Worm (Caenorhabditis elegans) whole organism, L3 larva: ENCODE data around the gene cam-1.

ENCODE experiments used
- ZK546.5 ChIP-seq: sonication (generic microtip); optimal IDR thresholded peaks from 2 replicates; lab custom pipeline; 2017; ENCODE audit warnings: missing biosample characterization, missing genetic modification characterization
- aly-2 ChIP-seq: fragments of 150-350 bp; optimal IDR thresholded peaks from 2 replicates; lab custom pipeline; 2014; ENCODE audit warnings: missing biosample characterization, missing genetic modification characterization
- ama-1 ChIP-seq: fragments of 150-350 bp; optimal IDR thresholded peaks from 2 replicates; lab custom pipeline; 2018
- ceh-16 ChIP-seq: sonication (generic microtip); optimal IDR thresholded peaks from 2 replicates; lab custom pipeline; 2017; ENCODE audit warnings: missing biosample characterization, missing genetic modification characterization
- ceh-28 ChIP-seq: fragments of 150-350 bp; optimal IDR thresholded peaks from 2 replicates; lab custom pipeline; 2014; ENCODE audit warnings: missing biosample characterization, missing genetic modification reagents, missing genetic modification characterization
- ceh-9 ChIP-seq: sonication (generic microtip); optimal IDR thresholded peaks from 2 replicates; lab custom pipeline; 2018; ENCODE audit warnings: missing biosample characterization, missing genetic modification characterization
- daf-12 ChIP-seq: fragments of 150-350 bp; optimal IDR thresholded peaks from 2 replicates; lab custom pipeline; 2014; ENCODE audit warnings: missing biosample characterization, missing genetic modification reagents, missing genetic modification characterization
- egl-27 ChIP-seq: sonication (generic microtip); optimal IDR thresholded peaks from 4 replicates; lab custom pipeline; 2017; ENCODE audit warnings: missing biosample characterization, missing genetic modification reagents, missing genetic modification characterization
- egl-5 ChIP-seq: fragments of 150-350 bp; optimal IDR thresholded peaks from 2 replicates; lab custom pipeline; 2017; ENCODE audit warnings: missing biosample characterization, missing genetic modification reagents, missing genetic modification characterization, inconsistent platforms
- elt-2 ChIP-seq: sonication (generic microtip); optimal IDR thresholded peaks from 2 replicates; lab custom pipeline; 2016; ENCODE audit warnings: missing genetic modification reagents, mild to moderate bottlenecking, missing genetic modification characterization, missing compliant biosample characterization
- elt-3 ChIP-seq, 3 experiments: fragments of 150-350 bp in 1 of 3; sonication (generic microtip) in 2 of 3; optimal IDR thresholded peaks; 2 replicates in 2 of 3; 4 replicates in 1 of 3; lab custom pipeline; 2014 to 2017; ENCODE audit warnings: missing biosample characterization in 3 of 3, missing genetic modification characterization in 3 of 3
- eor-1 ChIP-seq, 2 experiments: fragments of 150-350 bp; optimal IDR thresholded peaks; 2 replicates each; lab custom pipeline; 2014 to 2018; ENCODE audit warnings: missing biosample characterization in 2 of 2, missing genetic modification characterization in 2 of 2
- fkh-2 ChIP-seq: fragments of 150-350 bp; optimal IDR thresholded peaks from 2 replicates; lab custom pipeline; 2014; ENCODE audit warnings: missing biosample characterization, missing genetic modification reagents, missing genetic modification characterization
- fos-1 ChIP-seq: fragments of 150-350 bp; optimal IDR thresholded peaks from 2 replicates; lab custom pipeline; 2014; ENCODE audit warnings: missing biosample characterization, missing genetic modification characterization
- hmg-11 ChIP-seq: sonication (generic microtip); optimal IDR thresholded peaks from 2 replicates; lab custom pipeline; 2016; ENCODE audit warnings: missing genetic modification characterization, missing compliant biosample characterization
- jun-1 ChIP-seq: fragments of 150-350 bp; optimal IDR thresholded peaks from 2 replicates; lab custom pipeline; 2014; ENCODE audit warnings: missing biosample characterization, missing genetic modification reagents, missing genetic modification characterization
- lin-39 ChIP-seq: fragments of 150-350 bp; optimal IDR thresholded peaks from 2 replicates; lab custom pipeline; 2018; ENCODE audit warnings: missing biosample characterization, missing genetic modification reagents, missing genetic modification characterization
- lsy-12 ChIP-seq: sonication (generic microtip); optimal IDR thresholded peaks from 2 replicates; lab custom pipeline; 2016; ENCODE audit warnings: mild to moderate bottlenecking, missing genetic modification characterization, missing compliant biosample characterization
- mdl-1 ChIP-seq: fragments of 150-350 bp; optimal IDR thresholded peaks from 2 replicates; lab custom pipeline; 2014; ENCODE audit warnings: missing biosample characterization, missing genetic modification characterization
- mml-1 ChIP-seq: fragments of 150-350 bp; sonication (generic microtip); optimal IDR thresholded peaks from 3 replicates; lab custom pipeline; 2014; ENCODE audit warnings: missing biosample characterization, missing genetic modification characterization
- nfya-1 ChIP-seq: sonication (generic microtip); optimal IDR thresholded peaks from 2 replicates; lab custom pipeline; 2017; ENCODE audit warnings: missing genetic modification characterization, mild to moderate bottlenecking, missing compliant biosample characterization, antibody characterized with exemption, moderate library complexity; ENCODE audit not compliant: insufficient read depth
- nhr-12 ChIP-seq: fragments of 150-350 bp; optimal IDR thresholded peaks from 2 replicates; lab custom pipeline; 2014; ENCODE audit warnings: missing biosample characterization, missing genetic modification characterization
- nhr-23 ChIP-seq: fragments of 150-350 bp; optimal IDR thresholded peaks from 2 replicates; lab custom pipeline; 2014; ENCODE audit warnings: missing biosample characterization, missing genetic modification reagents, missing genetic modification characterization
- nhr-237 ChIP-seq: fragments of 150-350 bp; optimal IDR thresholded peaks from 2 replicates; lab custom pipeline; 2014; ENCODE audit warnings: missing biosample characterization, missing genetic modification characterization
- nhr-25 ChIP-seq: sonication (generic microtip); optimal IDR thresholded peaks from 2 replicates; lab custom pipeline; 2017; ENCODE audit warnings: missing biosample characterization, missing genetic modification characterization
- nhr-28 ChIP-seq: fragments of 150-350 bp; optimal IDR thresholded peaks from 2 replicates; lab custom pipeline; 2014; ENCODE audit warnings: missing biosample characterization, missing genetic modification characterization
- nhr-43 ChIP-seq: sonication (generic microtip); optimal IDR thresholded peaks from 2 replicates; lab custom pipeline; 2016; ENCODE audit warnings: mild to moderate bottlenecking, missing genetic modification characterization, missing compliant biosample characterization; ENCODE audit not compliant: poor library complexity, severe bottlenecking
- nhr-67 ChIP-seq: fragments of 150-350 bp; optimal IDR thresholded peaks from 2 replicates; lab custom pipeline; 2014; ENCODE audit warnings: missing biosample characterization, missing genetic modification characterization
- nhr-76 ChIP-seq: fragments of 150-350 bp; sonication (generic microtip); optimal IDR thresholded peaks from 5 replicates; lab custom pipeline; 2014; ENCODE audit warnings: missing biosample characterization, missing genetic modification characterization
- pha-4 ChIP-seq: fragments of 150-350 bp; optimal IDR thresholded peaks from 2 replicates; lab custom pipeline; 2014; ENCODE audit warnings: missing biosample characterization, missing genetic modification reagents, missing genetic modification characterization
- pqm-1 ChIP-seq: fragments of 150-350 bp; optimal IDR thresholded peaks from 2 replicates; lab custom pipeline; 2017; ENCODE audit warnings: missing biosample characterization, missing genetic modification characterization, inconsistent platforms
- snpc-4 ChIP-seq: fragments of 150-350 bp; optimal IDR thresholded peaks from 2 replicates; lab custom pipeline; 2014; ENCODE audit warnings: missing biosample characterization, missing genetic modification characterization
- tbx-2 ChIP-seq: sonication (generic microtip); optimal IDR thresholded peaks from 2 replicates; lab custom pipeline; 2016; ENCODE audit warnings: mild to moderate bottlenecking, missing genetic modification characterization, missing compliant biosample characterization
- unc-39 ChIP-seq: sonication (generic microtip); optimal IDR thresholded peaks from 4 replicates; lab custom pipeline; 2017; ENCODE audit warnings: missing biosample characterization, missing genetic modification characterization
- unc-62 ChIP-seq: fragments of 150-350 bp; sonication (generic microtip); optimal IDR thresholded peaks from 4 replicates; lab custom pipeline; 2014; ENCODE audit warnings: missing biosample characterization, missing genetic modification reagents, missing genetic modification characterization
- ztf-11 ChIP-seq: fragments of 150-350 bp; optimal IDR thresholded peaks from 2 replicates; lab custom pipeline; 2014; ENCODE audit warnings: missing biosample characterization, missing genetic modification characterization

Gene cam-1

DNA sequence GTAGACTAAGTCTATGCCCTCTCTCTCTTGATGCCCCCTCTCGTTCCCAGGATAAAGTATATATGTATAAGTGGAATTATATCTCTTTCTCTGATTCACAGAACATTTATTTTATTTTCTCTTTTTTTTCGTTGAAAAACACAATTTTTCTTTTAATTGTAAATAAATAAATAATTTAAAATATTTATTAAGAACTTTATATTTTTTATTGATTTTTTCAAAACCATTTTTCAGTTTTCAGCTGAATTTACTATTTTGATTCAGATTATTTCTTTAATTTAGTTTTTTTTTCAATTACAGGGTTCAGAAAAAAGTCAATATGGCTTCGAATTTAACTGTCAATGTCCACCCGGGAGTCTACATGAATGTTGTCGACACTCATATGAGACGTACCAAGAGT, 21.2 kb upstream of the cam-1 start, which contains the start of gene eif-3.F:
eif-3.F (plus strand) TSS at position 301 of the 400 bp plus-strand sequence.
- TF ChIP-seq nhr-25 (tag; lab: Kevin White, UChicago) (no peak), nhr-43 (no peak), daf-12 (tag; lab: Kevin White, UChicago) (no peak), lsy-12 (tag; lab: Kevin White, UChicago) (no peak), ama-1 (lab: Kevin White, UChicago) (no peak), nhr-237 (tag; lab: Kevin White, UChicago) (no peak), elt-3 (tag; optimal IDR thresholded peaks at IDR 0.05; lab: Kevin White, UChicago) (no peak), nhr-67 (tag; lab: Kevin White, UChicago) (no peak), eor-1 (tag; optimal IDR thresholded peaks at IDR 0.05; lab: Kevin White, UChicago) (no peak), ceh-28 (tag; lab: Kevin White, UChicago) (no peak), jun-1 (tag; lab: Kevin White, UChicago) (no peak), unc-62 (GFP tag; lab: Kevin White, UChicago) (no peak), nhr-28 (no peak), ceh-9 (tag; lab: Kevin White, UChicago) (no peak), nhr-12 (tag; lab: Kevin White, UChicago) (no peak), aly-2 (tag; lab: Kevin White, UChicago) (no peak), egl-27 (no peak), nhr-23 (tag; lab: Kevin White, UChicago) (no peak), nfya-1 (no peak), ztf-11 (tag; lab: Kevin White, UChicago) (no peak)

DNA sequence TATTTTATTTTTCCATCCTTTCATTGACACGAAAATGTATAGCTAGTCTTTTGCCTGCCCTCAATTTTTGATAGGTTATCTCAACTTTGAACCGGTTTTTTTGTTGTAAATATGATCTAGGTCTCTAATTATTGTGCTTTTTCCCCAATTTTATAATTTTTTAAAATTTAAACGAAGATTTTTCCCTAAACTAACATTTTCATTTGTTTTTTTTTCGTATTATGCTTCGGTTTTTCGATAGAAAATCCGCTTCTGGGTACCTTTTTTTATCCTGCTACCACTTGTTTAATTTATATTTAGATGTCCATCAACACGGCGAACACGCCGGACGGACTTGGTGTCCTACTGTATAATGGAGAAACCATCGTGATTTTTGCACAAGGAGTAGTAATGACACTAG, 19.4 kb upstream of the cam-1 start, which contains the start of gene wbp-2:
wbp-2 (plus strand) TSS at position 301 of the 400 bp plus-strand sequence.
- no peak for TF ChIP-seq snpc-4 (tag; lab: Kevin White, UChicago)
- TF ChIP-seq nhr-76 (tag; lab: Kevin White, UChicago), result no peak
- TF ChIP-seq lsy-12 (tag; lab: Kevin White, UChicago), result no peak
- TF ChIP-seq elt-3 (tag; optimal IDR thresholded peaks at IDR 0.05; lab: Kevin White, UChicago), result no peak
- TF ChIP-seq nhr-28, result no peak
- TF ChIP-seq ztf-11 (tag; lab: Kevin White, UChicago), result no peak
- TF ChIP-seq mml-1 (tag; lab: Kevin White, UChicago), result no peak
- TF ChIP-seq unc-39 (tag; lab: Kevin White, UChicago), result no peak
- TF ChIP-seq eor-1 (tag; optimal IDR thresholded peaks at IDR 0.05; lab: Kevin White, UChicago), result no peak
- TF ChIP-seq fos-1 (tag; lab: Kevin White, UChicago), result no peak
- no peak for TF ChIP-seq pqm-1 (tag; lab: Kevin White, UChicago)
- TF ChIP-seq, all 47 proteins: peak for 0

DNA sequence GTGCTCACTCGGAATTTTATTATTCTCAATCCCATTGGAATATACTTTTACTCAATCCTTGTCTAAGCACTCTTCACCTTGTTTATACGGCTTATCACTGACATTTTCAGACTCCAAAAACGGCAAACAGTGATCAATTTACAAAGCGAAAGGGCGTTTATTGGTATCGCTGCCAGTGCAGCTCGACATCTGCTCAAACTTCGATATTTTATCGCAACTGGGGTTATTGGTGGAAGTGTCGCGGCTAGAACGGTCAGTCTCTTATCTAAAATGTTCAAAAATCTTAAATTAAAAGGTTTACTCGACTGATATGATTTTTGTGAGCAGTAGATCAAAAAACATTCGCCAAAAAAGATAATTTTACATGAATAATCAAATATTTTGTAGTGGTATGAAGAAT, 15.5 kb upstream of the cam-1 start:
- TF ChIP-seq daf-12 (tag; lab: Kevin White, UChicago) (no peak), pqm-1 (tag; lab: Kevin White, UChicago) (peak; percentile 76), elt-2 (tag; lab: Kevin White, UChicago) (peak; percentile 81), jun-1 (tag; lab: Kevin White, UChicago) (peak; percentile 25)

DNA sequence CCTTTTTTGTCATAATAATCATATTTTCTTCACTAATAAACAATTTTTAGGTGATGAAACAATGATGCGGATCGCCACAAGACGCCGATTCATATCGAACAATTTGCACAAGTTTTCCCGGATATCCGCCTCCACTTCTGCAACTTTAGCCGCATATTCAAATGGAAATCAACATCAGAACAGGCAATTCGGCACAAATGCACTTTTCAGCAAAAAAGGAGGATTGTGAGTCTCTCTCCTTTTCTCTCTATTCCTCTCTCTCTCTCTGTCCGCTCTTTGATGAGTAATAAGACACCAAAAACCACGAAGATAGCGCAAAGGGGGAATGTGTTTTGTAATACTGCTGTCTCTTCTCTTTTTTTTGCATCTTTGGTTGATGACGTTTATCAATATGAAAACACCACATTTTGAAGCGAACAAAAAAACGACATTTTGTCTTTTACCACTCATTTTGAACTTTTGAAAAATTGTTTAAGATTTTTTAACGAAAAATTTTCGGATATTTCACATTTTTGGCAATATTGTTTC, 14.8 kb upstream of the cam-1 start, which contains the start of gene eat-3:
eat-3 (plus strand) TSS at position 51 of the 528 bp plus-strand sequence.
- TF ChIP-seq hmg-11 (tag; lab: Kevin White, UChicago), result peak; percentile 16
- no peak for TF ChIP-seq nhr-12 (tag; lab: Kevin White, UChicago)
- no peak for TF ChIP-seq nhr-28
- peak; percentile 20 for TF ChIP-seq pha-4 (tag; lab: Kevin White, UChicago)
- TF ChIP-seq lin-39 (tag; lab: Kevin White, UChicago), result peak; percentile 29
- TF ChIP-seq nhr-237 (tag; lab: Kevin White, UChicago), result no peak
- TF ChIP-seq unc-62 (GFP tag; lab: Kevin White, UChicago), result peak; percentile 36
- peak; percentile 29 for TF ChIP-seq egl-5
- TF ChIP-seq elt-2 (tag; lab: Kevin White, UChicago), result no peak
- peak; percentile 49 for TF ChIP-seq nfya-1

DNA sequence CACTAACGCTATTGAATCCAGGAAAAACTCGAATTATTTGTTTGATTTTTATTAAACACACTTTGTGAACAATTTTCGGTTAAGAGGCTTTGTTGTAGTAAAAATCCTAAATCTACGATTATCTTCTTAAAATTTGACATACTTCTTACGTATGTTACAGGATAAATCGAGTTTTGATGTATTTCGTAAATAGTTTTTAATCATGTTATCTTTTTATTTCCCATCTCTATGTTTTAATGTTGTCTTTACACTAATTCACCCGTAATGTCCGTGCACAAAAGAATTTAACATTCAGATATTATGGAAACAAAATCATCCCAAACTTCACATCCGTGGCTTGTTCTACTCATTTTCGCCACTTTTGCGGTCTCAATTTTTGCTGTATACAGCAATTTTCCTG, 13.6 kb upstream of the cam-1 start, which contains the start of gene egli-1:
egli-1 (plus strand) TSS at position 301 of the 400 bp plus-strand sequence.
- TF ChIP-seq ceh-16 (tag; lab: Kevin White, UChicago), result no peak
- no peak for TF ChIP-seq mdl-1 (tag; lab: Kevin White, UChicago)
- no peak for TF ChIP-seq tbx-2 (tag; lab: Kevin White, UChicago)
- TF ChIP-seq pqm-1 (tag; lab: Kevin White, UChicago), result no peak
- no peak for TF ChIP-seq ZK546.5 (tag; lab: Kevin White, UChicago)
- no peak for TF ChIP-seq fkh-2 (tag; lab: Kevin White, UChicago)
- no peak for TF ChIP-seq fos-1 (tag; lab: Kevin White, UChicago)
- TF ChIP-seq ztf-11 (tag; lab: Kevin White, UChicago), result no peak
- no peak for TF ChIP-seq unc-39 (tag; lab: Kevin White, UChicago)
- TF ChIP-seq hmg-11 (tag; lab: Kevin White, UChicago), result no peak
- TF ChIP-seq, all 47 proteins: peak for 0
